Worm (Caenorhabditis elegans): Measurements from ENCODE around the gene fubl-3.

fubl-3 gene

DNA sequence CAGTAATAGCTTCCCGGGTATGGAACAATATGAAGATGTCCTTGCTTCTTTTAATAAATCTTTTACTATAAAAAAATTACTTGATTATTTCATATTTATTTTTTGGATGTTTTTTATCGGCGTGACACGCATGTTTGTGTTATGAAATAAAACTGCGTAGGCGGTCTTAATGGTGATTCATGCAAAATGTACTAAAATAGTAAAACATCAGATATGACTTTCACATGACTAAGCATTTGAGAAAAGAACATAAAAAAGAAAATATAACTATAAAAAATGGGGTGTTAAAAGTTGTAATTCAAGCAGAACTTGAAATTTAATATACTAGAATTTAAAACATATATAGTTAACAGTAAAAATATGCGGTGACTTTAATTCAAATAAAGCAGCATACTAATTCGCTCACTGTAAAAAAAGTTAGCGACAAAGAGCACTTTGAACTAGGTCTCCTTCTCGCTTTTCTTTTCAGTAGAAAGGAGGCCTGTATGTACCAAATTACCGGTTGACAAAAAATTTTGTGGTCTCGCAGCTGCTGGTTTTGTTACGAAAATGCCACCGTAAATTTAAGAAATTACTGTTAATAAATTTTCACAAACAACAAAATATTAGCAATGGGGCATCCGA is 47.8 kb downstream of the fubl-3 start:
- TF ChIP-seq elt-1 (tag; optimal IDR thresholded peaks at IDR 0.05; ENCODE audit: borderline replicate concordance, insufficient read depth) (no peak), ceh-83 (GFP tag; optimal IDR thresholded peaks at IDR 0.05) (no peak), unc-120 (tag; optimal IDR thresholded peaks at IDR 0.05; ENCODE audit: poor library complexity, severe bottlenecking) (no peak)

DNA sequence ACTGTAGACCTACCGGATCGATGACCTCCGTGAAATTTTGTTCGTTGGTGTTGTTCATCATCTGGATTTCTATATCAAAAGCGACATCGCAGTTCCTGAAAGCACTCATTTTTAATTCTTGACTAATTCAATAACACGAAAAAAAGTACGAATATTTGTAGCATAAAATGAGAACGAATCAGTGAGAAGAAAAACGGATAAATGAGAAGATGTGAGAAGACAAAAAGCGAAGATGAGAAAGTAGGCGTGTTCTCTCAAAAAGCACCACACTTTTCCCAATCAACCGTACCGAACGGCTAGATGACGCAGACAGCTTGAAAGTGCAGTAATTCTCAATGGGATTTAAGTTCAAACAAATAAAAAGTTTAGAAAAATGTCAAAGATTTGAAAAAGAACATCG is 52.5 kb downstream of the fubl-3 start, which contains the start of gene npr-24:
Gene npr-24 (minus strand): TSS at position 101 of the 400 bp plus-strand sequence.
- no peak for TF ChIP-seq elt-1 (tag; optimal IDR thresholded peaks at IDR 0.05; ENCODE audit: borderline replicate concordance, insufficient read depth)
- no peak for TF ChIP-seq nhr-76 (tag; optimal IDR thresholded peaks at IDR 0.05)
- TF ChIP-seq drap-1 (GFP tag; optimal IDR thresholded peaks at IDR 0.05): no peak
- no peak for TF ChIP-seq unc-62 (GFP tag; optimal IDR thresholded peaks at IDR 0.05)
- TF ChIP-seq snpc-4 (tag; optimal IDR thresholded peaks at IDR 0.05): no peak
- no peak for TF ChIP-seq nhr-2 (tag; optimal IDR thresholded peaks at IDR 0.05)
- no peak for TF ChIP-seq mep-1 (tag; optimal IDR thresholded peaks at IDR 0.05)
- TF ChIP-seq hlh-1 (tag; optimal IDR thresholded peaks at IDR 0.05): no peak
- TF ChIP-seq mab-5 (tag; optimal IDR thresholded peaks at IDR 0.05): no peak
- no peak for TF ChIP-seq ztf-11 (tag; optimal IDR thresholded peaks at IDR 0.05)
- no peak for TF ChIP-seq nhr-28 (tag; optimal IDR thresholded peaks at IDR 0.05)
